Fruit fly (Drosophila melanogaster): Measurements from ENCODE around the gene CG6106.

DNA sequence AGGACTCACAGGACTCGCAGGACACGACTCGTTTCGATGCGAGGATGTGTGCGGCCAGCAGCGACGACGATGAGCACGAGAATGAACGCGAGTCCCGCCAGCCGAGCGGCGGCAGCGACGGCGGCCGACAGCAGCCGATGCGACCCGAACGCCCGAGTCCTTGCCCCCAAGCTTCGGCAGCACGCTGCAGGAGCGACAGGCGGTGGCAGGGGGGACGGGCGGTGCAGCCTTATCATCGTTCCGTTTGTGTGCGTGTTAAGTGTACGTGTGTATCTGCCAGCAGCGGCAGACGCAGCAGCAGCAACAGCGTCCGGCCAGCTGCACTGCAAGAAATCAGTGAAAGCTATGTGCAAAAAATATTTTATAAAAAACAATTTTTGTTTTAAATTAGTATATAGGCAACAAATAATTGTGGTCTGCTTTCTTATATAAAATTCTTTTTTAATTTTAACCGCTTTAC lies 2.5 kb upstream of the CG6106 start, which contains the start of gene kairos:
- no peak for TF ChIP-seq CG32264 (GFP tag; optimal IDR thresholded peaks at IDR 0.05)
- no peak for TF ChIP-seq pan (optimal IDR thresholded peaks at IDR 0.05)
- no peak for TF ChIP-seq br (GFP tag; optimal IDR thresholded peaks at IDR 0.05)
